Worm (Caenorhabditis elegans) whole organism, L4 larva: ENCODE measurements around the gene ehbp-1.

Experiments used
- F37D6.2 ChIP-seq: sonication (generic microtip); optimal IDR thresholded peaks from 2 replicates; lab custom pipeline; 2016; ENCODE audit warnings: mild to moderate bottlenecking, missing genetic modification characterization, missing compliant biosample characterization
- R02D3.7 ChIP-seq: fragments of 150-350 bp; sonication (generic microtip); optimal IDR thresholded peaks from 3 replicates; lab custom pipeline; 2014; ENCODE audit warnings: missing biosample characterization, missing genetic modification characterization
- T26A8.4 ChIP-seq: fragments of 200-800 bp; sonication (Bioruptor generic); IDR thresholded peaks from 2 replicates; pipeline ENCODE4 v1.3.6; 2022; ENCODE audit warnings: missing genetic modification characterization, missing compliant biosample characterization
- Y105C5A.15 ChIP-seq: fragments of 200-800 bp; sonication (Bioruptor generic); IDR thresholded peaks from 2 replicates; pipeline ENCODE4 v1.3.6; 2022; ENCODE audit warnings: missing genetic modification characterization, missing compliant biosample characterization
- Y5F2A.4 ChIP-seq: fragments of 200-800 bp; sonication (Bioruptor generic); optimal IDR thresholded peaks from 2 replicates; lab custom pipeline; 2018; ENCODE audit warnings: mild to moderate bottlenecking, missing genetic modification characterization, missing compliant biosample characterization
- Y75B8A.6 ChIP-seq: fragments of 200-800 bp; sonication (Bioruptor generic); IDR thresholded peaks from 2 replicates; pipeline ENCODE4 v1.3.6; 2022; ENCODE audit warnings: missing genetic modification reagents, missing genetic modification characterization, missing compliant biosample characterization
- ZK546.5 ChIP-seq, 2 experiments: sonication (generic microtip); optimal IDR thresholded peaks; 2 replicates each; lab custom pipeline; 2017; ENCODE audit warnings: missing biosample characterization in 2 of 2, missing genetic modification characterization in 2 of 2
- aha-1 ChIP-seq: fragments of 150-350 bp; peaks from one replicate; lab custom pipeline; 2014; ENCODE audit warnings: missing biosample characterization, missing genetic modification characterization
- aly-2 ChIP-seq: sonication (generic microtip); optimal IDR thresholded peaks from 2 replicates; lab custom pipeline; 2018; ENCODE audit warnings: missing biosample characterization, missing genetic modification characterization
- arid-1 ChIP-seq: fragments of 200-800 bp; sonication (Bioruptor generic); conservative IDR thresholded peaks from 2 replicates; pipeline ENCODE4 v1.3.6; 2022; ENCODE audit warnings: missing genetic modification reagents, missing genetic modification characterization, missing compliant biosample characterization
- attf-4 ChIP-seq: sonication (generic microtip); optimal IDR thresholded peaks from 3 replicates; lab custom pipeline; 2017; ENCODE audit warnings: missing biosample characterization, missing genetic modification characterization
- ceh-44 ChIP-seq: fragments of 200-800 bp; sonication (Bioruptor generic); IDR thresholded peaks from 2 replicates; pipeline ENCODE4 v1.3.6; 2022; ENCODE audit warnings: missing genetic modification reagents, missing genetic modification characterization, missing compliant biosample characterization
- ceh-62 ChIP-seq: sonication (generic microtip); optimal IDR thresholded peaks from 2 replicates; lab custom pipeline; 2017; ENCODE audit warnings: missing biosample characterization, missing genetic modification characterization
- cey-2 ChIP-seq: sonication (generic microtip); optimal IDR thresholded peaks from 3 replicates; lab custom pipeline; 2017; ENCODE audit warnings: missing genetic modification characterization, mild to moderate bottlenecking, missing compliant biosample characterization, antibody characterized with exemption, borderline replicate concordance; ENCODE audit not compliant: insufficient read depth
- daf-12 ChIP-seq: fragments of 150-350 bp; optimal IDR thresholded peaks from 2 replicates; lab custom pipeline; 2014; ENCODE audit warnings: missing biosample characterization, missing genetic modification reagents, missing genetic modification characterization
- daf-16 ChIP-seq, 3 experiments: sonication (generic microtip); optimal IDR thresholded peaks; 2 replicates each; lab custom pipeline; 2016 to 2017; ENCODE audit warnings: missing genetic modification characterization in 3 of 3, missing genetic modification reagents in 3 of 3, mild to moderate bottlenecking in 2 of 3, missing compliant biosample characterization in 2 of 3, missing biosample characterization in 1 of 3, moderate library complexity in 1 of 3
- daf-19 ChIP-seq: fragments of 200-800 bp; sonication (Bioruptor generic); conservative IDR thresholded peaks from 2 replicates; pipeline ENCODE4 v1.3.6; 2022; ENCODE audit warnings: missing genetic modification characterization, missing compliant biosample characterization
- daf-8 ChIP-seq: fragments of 200-800 bp; sonication (Bioruptor generic); IDR thresholded peaks from 2 replicates; pipeline ENCODE4 v1.3.6; 2022; ENCODE audit warnings: missing genetic modification characterization, missing compliant biosample characterization
- dmd-8 ChIP-seq: fragments of 200-800 bp; sonication (Bioruptor generic); IDR thresholded peaks from 2 replicates; pipeline ENCODE4 v1.3.6; 2022; ENCODE audit warnings: missing genetic modification characterization, missing compliant biosample characterization
- dmd-9 ChIP-seq: fragments of 200-800 bp; sonication (Bioruptor generic); IDR thresholded peaks from 2 replicates; pipeline ENCODE4 v1.3.6; 2022; ENCODE audit warnings: missing genetic modification reagents, missing genetic modification characterization, missing compliant biosample characterization
- egl-43 ChIP-seq: fragments of 200-800 bp; sonication (Bioruptor generic); IDR thresholded peaks from 2 replicates; pipeline ENCODE4 v1.3.6; 2022; ENCODE audit warnings: missing genetic modification reagents, missing genetic modification characterization, missing compliant biosample characterization
- gei-8 ChIP-seq: fragments of 200-800 bp; sonication (Bioruptor generic); optimal IDR thresholded peaks from 2 replicates; lab custom pipeline; 2018; ENCODE audit warnings: mild to moderate bottlenecking, missing genetic modification characterization, missing compliant biosample characterization
- hif-1 ChIP-seq, 2 experiments: sonication (generic microtip); optimal IDR thresholded peaks; 2 replicates each; lab custom pipeline; 2016 to 2017; ENCODE audit warnings: missing compliant biosample characterization in 2 of 2, missing genetic modification characterization in 2 of 2, missing genetic modification reagents in 2 of 2, missing genotype in 2 of 2, mild to moderate bottlenecking in 1 of 2
- hlh-30 ChIP-seq: sonication (generic microtip); optimal IDR thresholded peaks from 2 replicates; lab custom pipeline; 2017; ENCODE audit warnings: antibody characterized with exemption, mild to moderate bottlenecking, missing genetic modification characterization, missing compliant biosample characterization; ENCODE audit not compliant: insufficient read depth
- hmg-1.1 ChIP-seq: fragments of 200-800 bp; sonication (Bioruptor generic); IDR thresholded peaks from 2 replicates; pipeline ENCODE4 v1.3.6; 2022; ENCODE audit warnings: missing genetic modification reagents, missing genetic modification characterization, missing compliant biosample characterization
- jun-1 ChIP-seq: fragments of 150-350 bp; optimal IDR thresholded peaks from 2 replicates; lab custom pipeline; 2014; ENCODE audit warnings: missing biosample characterization, missing genetic modification reagents, missing genetic modification characterization
- lin-15B ChIP-seq: fragments of 150-350 bp; sonication (generic microtip); optimal IDR thresholded peaks from 3 replicates; lab custom pipeline; 2014; ENCODE audit warnings: missing biosample characterization, missing genetic modification characterization
- lsy-2 ChIP-seq, 2 experiments: fragments of 150-350 bp in 1 of 2; sonication (generic microtip) in 1 of 2; optimal IDR thresholded peaks; 2 replicates each; lab custom pipeline; 2014 to 2017; ENCODE audit warnings: missing biosample characterization in 2 of 2, missing genetic modification characterization in 2 of 2
- madf-5 ChIP-seq, 2 experiments: fragments of 200-800 bp; sonication (Bioruptor generic); IDR thresholded peaks; 2 replicates each; pipeline ENCODE4 v1.3.6; 2022; ENCODE audit warnings: missing compliant biosample characterization in 2 of 2, missing genetic modification characterization in 2 of 2
- madf-9 ChIP-seq: fragments of 200-800 bp; sonication (Bioruptor generic); conservative IDR thresholded peaks from 2 replicates; pipeline ENCODE4 v1.3.6; 2022; ENCODE audit warnings: missing genetic modification reagents, missing genetic modification characterization, missing compliant biosample characterization
- mdl-1 ChIP-seq, 2 experiments: fragments of 150-350 bp in 1 of 2; sonication (generic microtip) in 1 of 2; optimal IDR thresholded peaks; 2 replicates each; lab custom pipeline; 2014 to 2017; ENCODE audit warnings: missing biosample characterization in 2 of 2, missing genetic modification characterization in 2 of 2
- mdt-29 ChIP-seq: fragments of 200-800 bp; sonication (Bioruptor generic); IDR thresholded peaks from 2 replicates; pipeline ENCODE4 v1.3.6; 2022; ENCODE audit warnings: missing genetic modification reagents, missing genetic modification characterization, missing compliant biosample characterization
- mep-1 ChIP-seq: fragments of 150-350 bp; sonication (generic microtip); optimal IDR thresholded peaks from 3 replicates; lab custom pipeline; 2014; ENCODE audit warnings: missing biosample characterization, missing genetic modification characterization
- mxl-2 ChIP-seq: fragments of 200-800 bp; sonication (Bioruptor generic); conservative IDR thresholded peaks from 2 replicates; pipeline ENCODE4 v1.3.6; 2022; ENCODE audit warnings: missing genetic modification reagents, missing genetic modification characterization, missing compliant biosample characterization
- mxl-3 ChIP-seq: fragments of 200-800 bp; sonication (Bioruptor generic); optimal IDR thresholded peaks from 2 replicates; lab custom pipeline; 2018; ENCODE audit warnings: mild to moderate bottlenecking, missing genetic modification characterization, missing compliant biosample characterization
- nhr-102 ChIP-seq: sonication (generic microtip); optimal IDR thresholded peaks from 2 replicates; lab custom pipeline; 2016; ENCODE audit warnings: mild to moderate bottlenecking, missing genetic modification characterization, moderate library complexity, missing compliant biosample characterization
- nhr-11 ChIP-seq: fragments of 150-350 bp; optimal IDR thresholded peaks from 2 replicates; lab custom pipeline; 2014; ENCODE audit warnings: missing biosample characterization, missing genetic modification characterization
- nhr-237 ChIP-seq: sonication (generic microtip); optimal IDR thresholded peaks from 2 replicates; lab custom pipeline; 2017; ENCODE audit warnings: missing biosample characterization, missing genetic modification characterization
- nhr-25 ChIP-seq: sonication (generic microtip); optimal IDR thresholded peaks from 2 replicates; lab custom pipeline; 2017; ENCODE audit warnings: missing genetic modification characterization, mild to moderate bottlenecking, missing compliant biosample characterization, antibody characterized with exemption, moderate library complexity, borderline replicate concordance; ENCODE audit not compliant: insufficient read depth
- nhr-28 ChIP-seq: fragments of 150-350 bp; optimal IDR thresholded peaks from 2 replicates; lab custom pipeline; 2014; ENCODE audit warnings: missing biosample characterization, missing genetic modification characterization
- nhr-42 ChIP-seq: fragments of 200-800 bp; sonication (Bioruptor generic); IDR thresholded peaks from 2 replicates; pipeline ENCODE4 v1.3.6; 2022; ENCODE audit warnings: missing genetic modification characterization, missing compliant biosample characterization
- nhr-77 ChIP-seq: fragments of 150-350 bp; optimal IDR thresholded peaks from 2 replicates; lab custom pipeline; 2014; ENCODE audit warnings: missing biosample characterization, missing genetic modification characterization
- pha-4 ChIP-seq, 2 experiments: fragments of 150-350 bp in 1 of 2; fragments of 200-800 bp in 1 of 2; sonication (Bioruptor generic) in 1 of 2; IDR thresholded peaks in 1 of 2; optimal IDR thresholded peaks in 1 of 2; 2 replicates each; pipeline versions ENCODE4 v1.3.6 to Lab custom; 2014 to 2022; ENCODE audit warnings: missing genetic modification characterization in 2 of 2, missing genetic modification reagents in 2 of 2, missing biosample characterization in 1 of 2, missing compliant biosample characterization in 1 of 2
- php-3 ChIP-seq: fragments of 200-800 bp; sonication (Bioruptor generic); IDR thresholded peaks from 2 replicates; pipeline ENCODE4 v1.3.6; 2022; ENCODE audit warnings: missing genetic modification reagents, missing genetic modification characterization, missing compliant biosample characterization
- pqm-1 ChIP-seq: sonication (generic microtip); optimal IDR thresholded peaks from 2 replicates; lab custom pipeline; 2017; ENCODE audit warnings: missing biosample characterization, missing genetic modification characterization
- sdz-12 ChIP-seq: fragments of 200-800 bp; sonication (Bioruptor generic); optimal IDR thresholded peaks from 2 replicates; lab custom pipeline; 2018; ENCODE audit warnings: mild to moderate bottlenecking, missing genetic modification characterization, missing compliant biosample characterization
- set-16 ChIP-seq: fragments of 200-800 bp; sonication (Bioruptor generic); IDR thresholded peaks from 2 replicates; pipeline ENCODE4 v1.3.6; 2022; ENCODE audit warnings: missing genetic modification reagents, missing genetic modification characterization, missing compliant biosample characterization
- snpc-4 ChIP-seq: fragments of 150-350 bp; optimal IDR thresholded peaks from 2 replicates; lab custom pipeline; 2014; ENCODE audit warnings: missing biosample characterization, missing genetic modification characterization
- spr-1 ChIP-seq: sonication (generic microtip); optimal IDR thresholded peaks from 2 replicates; lab custom pipeline; 2016; ENCODE audit warnings: mild to moderate bottlenecking, missing genetic modification characterization, missing compliant biosample characterization
- tag-97 ChIP-seq: fragments of 200-800 bp; sonication (Bioruptor generic); IDR thresholded peaks from 2 replicates; pipeline ENCODE4 v1.3.6; 2022; ENCODE audit warnings: missing genetic modification characterization, missing compliant biosample characterization
- unc-39 ChIP-seq: sonication (generic microtip); optimal IDR thresholded peaks from 2 replicates; lab custom pipeline; 2017; ENCODE audit warnings: missing biosample characterization, missing genetic modification characterization

The ehbp-1 gene

ce11 chrV:9526470-9526869 is 24.0 kb upstream of the ehbp-1 start, which contains the start of gene C50F4.1:
Gene C50F4.1, plus strand, starts transcription at chrV:9526793.
- TF ChIP-seq mxl-2 (GFP tag; lab: Robert Waterston, UW) = no peak
- TF ChIP-seq egl-43 = no peak
- no peak for TF ChIP-seq gei-8 (GFP tag; lab: Kevin White, UChicago)
- TF ChIP-seq daf-12 (tag; lab: Kevin White, UChicago) = no peak
- TF ChIP-seq nhr-237 = no peak
- no peak for TF ChIP-seq ZK546.5 (tag; optimal IDR thresholded peaks at IDR 0.05; lab: Kevin White, UChicago)
- no peak for TF ChIP-seq unc-39
- no peak for TF ChIP-seq arid-1 (GFP tag; lab: Robert Waterston, UW)
- no peak for TF ChIP-seq dmd-8 (GFP tag; lab: Robert Waterston, UW)
- no peak for TF ChIP-seq mdl-1 (tag; optimal IDR thresholded peaks at IDR 0.05; lab: Kevin White, UChicago)
- TF ChIP-seq daf-19 (GFP tag; lab: Robert Waterston, UW) = no peak
- no peak for TF ChIP-seq set-16
- TF ChIP-seq ceh-62 (tag; lab: Kevin White, UChicago) = no peak
- TF ChIP-seq tag-97 = no peak
- TF ChIP-seq ceh-44 (GFP tag; lab: Robert Waterston, UW) = no peak
- TF ChIP-seq lin-15B (tag; lab: Kevin White, UChicago) = no peak
- no peak for TF ChIP-seq sdz-12 (GFP tag; lab: Kevin White, UChicago)
- TF ChIP-seq R02D3.7 (tag; lab: Kevin White, UChicago) = no peak
- TF ChIP-seq snpc-4 (tag; lab: Kevin White, UChicago) = no peak
- TF ChIP-seq nhr-11 = no peak
- no peak for TF ChIP-seq aly-2
- no peak for TF ChIP-seq mep-1
- TF ChIP-seq pha-4 (GFP tag; IDR thresholded peaks at IDR 0.05; lab: Robert Waterston, UW) = no peak
- no peak for TF ChIP-seq pha-4 (tag; optimal IDR thresholded peaks at IDR 0.05; lab: Kevin White, UChicago)
- TF ChIP-seq T26A8.4 (GFP tag; lab: Robert Waterston, UW) = no peak
- TF ChIP-seq daf-8 (GFP tag; lab: Robert Waterston, UW) = no peak
- no peak for TF ChIP-seq Y5F2A.4 (GFP tag; lab: Kevin White, UChicago)
- TF ChIP-seq madf-9 = no peak
- TF ChIP-seq lsy-2 (tag; optimal IDR thresholded peaks at IDR 0.05; lab: Kevin White, UChicago) = no peak
- TF ChIP-seq dmd-9 (GFP tag; lab: Robert Waterston, UW) = no peak
- no peak for TF ChIP-seq jun-1
- TF ChIP-seq Y75B8A.6 (GFP tag; lab: Robert Waterston, UW) = no peak
- no peak for TF ChIP-seq hmg-1.1 (GFP tag; lab: Robert Waterston, UW)
- no peak for TF ChIP-seq hif-1 (tag; optimal IDR thresholded peaks at IDR 0.05; lab: Kevin White, UChicago)
- peak; percentile 91 for TF ChIP-seq pqm-1 (tag; lab: Kevin White, UChicago)
- no peak for TF ChIP-seq daf-16 (GFP tag; optimal IDR thresholded peaks at IDR 0.05; lab: Kevin White, UChicago)
- peak; percentile 49 for TF ChIP-seq daf-16 (tag; optimal IDR thresholded peaks at IDR 0.05; lab: Kevin White, UChicago)
- peak; percentile 51 for TF ChIP-seq mxl-3 (GFP tag; lab: Kevin White, UChicago)
- TF ChIP-seq nhr-42 = no peak
- no peak for TF ChIP-seq madf-5 (GFP tag; IDR thresholded peaks at IDR 0.05; lab: Robert Waterston, UW)
- no peak for TF ChIP-seq attf-4 (tag; lab: Kevin White, UChicago)
- no peak for TF ChIP-seq Y105C5A.15
- peak; percentile 51 for TF ChIP-seq nhr-77
- TF ChIP-seq nhr-28 (tag; lab: Kevin White, UChicago) = peak; percentile 82
- no peak for TF ChIP-seq cey-2 (tag; lab: Kevin White, UChicago)
- TF ChIP-seq php-3 = peak; percentile 86
- no peak for TF ChIP-seq nhr-25 (tag; lab: Kevin White, UChicago)
- no peak for TF ChIP-seq nhr-102 (tag; lab: Kevin White, UChicago)
- no peak for TF ChIP-seq F37D6.2 (tag; lab: Kevin White, UChicago)
- no peak for TF ChIP-seq mdt-29 (GFP tag; lab: Robert Waterston, UW)
- TF ChIP-seq aha-1 (tag; lab: Kevin White, UChicago) = no peak
- no peak for TF ChIP-seq spr-1 (tag; lab: Kevin White, UChicago)
- peak; percentile 45 for TF ChIP-seq hlh-30 (tag; lab: Kevin White, UChicago)
